Worm (Caenorhabditis elegans) whole organism, late embryonic: ENCODE measurements around the gene F58D2.5.

Source experiments
- C08G9.2 ChIP-seq: sonication (generic microtip); optimal IDR thresholded peaks from 2 replicates; lab custom pipeline; 2016; ENCODE audit warnings: mild to moderate bottlenecking, missing genetic modification characterization, moderate library complexity, missing compliant biosample characterization
- F13H6.1 ChIP-seq: sonication (generic microtip); optimal IDR thresholded peaks from 2 replicates; lab custom pipeline; 2016; ENCODE audit warnings: missing genetic modification characterization, missing compliant biosample characterization
- K09A11.1 ChIP-seq: sonication (generic microtip); optimal IDR thresholded peaks from 2 replicates; lab custom pipeline; 2017; ENCODE audit warnings: antibody characterized with exemption, mild to moderate bottlenecking, missing genetic modification characterization, missing compliant biosample characterization; ENCODE audit not compliant: insufficient read depth
- T23F11.4 ChIP-seq: fragments of 200-800 bp; sonication (Bioruptor generic); optimal IDR thresholded peaks from 2 replicates; lab custom pipeline; 2018; ENCODE audit warnings: mild to moderate bottlenecking, missing genetic modification characterization, missing compliant biosample characterization
- ahr-1 ChIP-seq: sonication (generic microtip); optimal IDR thresholded peaks from 2 replicates; lab custom pipeline; 2016; ENCODE audit warnings: missing genetic modification characterization, missing compliant biosample characterization
- ceh-19 ChIP-seq: fragments of 200-800 bp; sonication (Bioruptor generic); optimal IDR thresholded peaks from 2 replicates; lab custom pipeline; 2018; ENCODE audit warnings: mild to moderate bottlenecking, missing genetic modification characterization, missing compliant biosample characterization
- ceh-2 ChIP-seq: sonication (generic microtip); optimal IDR thresholded peaks from 2 replicates; lab custom pipeline; 2016; ENCODE audit warnings: missing genotype, missing genetic modification characterization, missing compliant biosample characterization
- ceh-30 ChIP-seq: fragments of 150-350 bp; optimal IDR thresholded peaks from 2 replicates; lab custom pipeline; 2014; ENCODE audit warnings: missing biosample characterization, missing genetic modification characterization
- ceh-34 ChIP-seq: sonication (generic microtip); optimal IDR thresholded peaks from 2 replicates; lab custom pipeline; 2016; ENCODE audit warnings: mild to moderate bottlenecking, missing genetic modification characterization, missing compliant biosample characterization
- ceh-45 ChIP-seq: fragments of 200-800 bp; sonication (Bioruptor generic); IDR thresholded peaks from 2 replicates; pipeline ENCODE4 v1.3.6; 2022; ENCODE audit warnings: missing genetic modification reagents, missing genetic modification characterization, missing compliant biosample characterization
- ceh-6 ChIP-seq: fragments of 200-800 bp; sonication (Bioruptor generic); optimal IDR thresholded peaks from 2 replicates; lab custom pipeline; 2018; ENCODE audit warnings: mild to moderate bottlenecking, missing genetic modification characterization, missing compliant biosample characterization
- che-1 ChIP-seq: sonication (generic microtip); optimal IDR thresholded peaks from 2 replicates; lab custom pipeline; 2016; ENCODE audit warnings: mild to moderate bottlenecking, missing genetic modification characterization, missing compliant biosample characterization
- elt-4 ChIP-seq: sonication (generic microtip); optimal IDR thresholded peaks from 2 replicates; lab custom pipeline; 2016; ENCODE audit warnings: missing genetic modification characterization, missing compliant biosample characterization
- ets-4 ChIP-seq: sonication (generic microtip); optimal IDR thresholded peaks from 2 replicates; lab custom pipeline; 2016; ENCODE audit warnings: missing genetic modification characterization, missing compliant biosample characterization
- fax-1 ChIP-seq: sonication (generic microtip); optimal IDR thresholded peaks from 2 replicates; lab custom pipeline; 2016; ENCODE audit warnings: missing genotype, missing genetic modification characterization, missing compliant biosample characterization
- fkh-10 ChIP-seq: fragments of 150-350 bp; optimal IDR thresholded peaks from 2 replicates; lab custom pipeline; 2014; ENCODE audit warnings: missing biosample characterization, missing genetic modification reagents, missing genetic modification characterization
- gmeb-2 ChIP-seq: sonication (generic microtip); optimal IDR thresholded peaks from 2 replicates; lab custom pipeline; 2016; ENCODE audit warnings: missing genetic modification characterization, inconsistent platforms, missing compliant biosample characterization
- hlh-13 ChIP-seq: fragments of 200-800 bp; sonication (Bioruptor generic); optimal IDR thresholded peaks from 2 replicates; lab custom pipeline; 2018; ENCODE audit warnings: mild to moderate bottlenecking, missing genetic modification characterization, missing compliant biosample characterization
- hlh-15 ChIP-seq: sonication (generic microtip); optimal IDR thresholded peaks from 2 replicates; lab custom pipeline; 2016; ENCODE audit warnings: missing genetic modification characterization, missing compliant biosample characterization
- hlh-6 ChIP-seq: sonication (generic microtip); optimal IDR thresholded peaks from 2 replicates; lab custom pipeline; 2016; ENCODE audit warnings: missing genotype, missing genetic modification characterization, missing compliant biosample characterization
- lim-6 ChIP-seq: sonication (generic microtip); optimal IDR thresholded peaks from 2 replicates; lab custom pipeline; 2016; ENCODE audit warnings: missing genetic modification characterization, missing compliant biosample characterization
- madf-2 ChIP-seq: sonication (generic microtip); optimal IDR thresholded peaks from 2 replicates; lab custom pipeline; 2017; ENCODE audit warnings: missing genetic modification characterization, missing compliant biosample characterization
- mec-3 ChIP-seq: sonication (generic microtip); optimal IDR thresholded peaks from 2 replicates; lab custom pipeline; 2016; ENCODE audit warnings: borderline replicate concordance, missing genetic modification characterization, missing compliant biosample characterization
- nhr-232 ChIP-seq: sonication (generic microtip); optimal IDR thresholded peaks from 2 replicates; lab custom pipeline; 2016; ENCODE audit warnings: missing genetic modification characterization, missing compliant biosample characterization
- pag-3 ChIP-seq: sonication (generic microtip); optimal IDR thresholded peaks from 2 replicates; lab custom pipeline; 2016; ENCODE audit warnings: missing compliant biosample characterization, missing genetic modification characterization, borderline replicate concordance
- pax-1 ChIP-seq: fragments of 150-350 bp; optimal IDR thresholded peaks from 2 replicates; lab custom pipeline; 2014; ENCODE audit warnings: missing biosample characterization, missing genetic modification characterization
- pha-2 ChIP-seq: sonication (generic microtip); optimal IDR thresholded peaks from 2 replicates; lab custom pipeline; 2017; ENCODE audit warnings: mild to moderate bottlenecking, missing genetic modification characterization, missing compliant biosample characterization
- pha-4 ChIP-seq: fragments of 150-350 bp; optimal IDR thresholded peaks from 2 replicates; lab custom pipeline; 2018; ENCODE audit warnings: missing biosample characterization, missing genetic modification reagents, missing genetic modification characterization
- pros-1 ChIP-seq: fragments of 150-350 bp; optimal IDR thresholded peaks from 2 replicates; lab custom pipeline; 2014; ENCODE audit warnings: missing biosample characterization, missing genetic modification reagents, missing genetic modification characterization
- ref-2 ChIP-seq: sonication (generic microtip); optimal IDR thresholded peaks from 2 replicates; lab custom pipeline; 2016; ENCODE audit warnings: missing genetic modification characterization, missing compliant biosample characterization
- sdc-2 ChIP-seq: sonication (generic microtip); optimal IDR thresholded peaks from 2 replicates; lab custom pipeline; 2016; ENCODE audit warnings: missing genotype, missing genetic modification characterization, missing compliant biosample characterization
- sox-2 ChIP-seq: fragments of 200-800 bp; sonication (Bioruptor generic); IDR thresholded peaks from 2 replicates; pipeline ENCODE4 v1.3.6; 2022; ENCODE audit warnings: missing genetic modification reagents, missing genetic modification characterization, missing compliant biosample characterization
- tbx-7 ChIP-seq: sonication (generic microtip); optimal IDR thresholded peaks from 2 replicates; lab custom pipeline; 2016; ENCODE audit warnings: missing genotype, missing genetic modification characterization, missing compliant biosample characterization
- ttx-3 ChIP-seq: sonication (generic microtip); optimal IDR thresholded peaks from 2 replicates; lab custom pipeline; 2016; ENCODE audit warnings: missing genetic modification reagents, missing genetic modification characterization, missing compliant biosample characterization
- unc-3 ChIP-seq, 2 experiments: fragments of 200-800 bp in 1 of 2; sonication (Bioruptor generic) in 1 of 2; sonication (generic microtip) in 1 of 2; conservative IDR thresholded peaks in 1 of 2; optimal IDR thresholded peaks in 1 of 2; 2 replicates each; pipeline versions ENCODE4 v1.3.6 to Lab custom; 2016 to 2022; ENCODE audit warnings: missing compliant biosample characterization in 2 of 2, missing genetic modification characterization in 2 of 2, missing genetic modification reagents in 1 of 2
- unc-42 ChIP-seq: sonication (generic microtip); optimal IDR thresholded peaks from 2 replicates; lab custom pipeline; 2016; ENCODE audit warnings: missing genotype, missing genetic modification characterization, missing compliant biosample characterization
- unc-55 ChIP-seq: sonication (generic microtip); optimal IDR thresholded peaks from 2 replicates; lab custom pipeline; 2017; ENCODE audit warnings: missing biosample characterization, missing genetic modification reagents, missing genetic modification characterization
- zip-5 ChIP-seq: sonication (generic microtip); optimal IDR thresholded peaks from 2 replicates; lab custom pipeline; 2016; ENCODE audit warnings: missing genetic modification characterization, missing compliant biosample characterization

Gene F58D2.5

DNA sequence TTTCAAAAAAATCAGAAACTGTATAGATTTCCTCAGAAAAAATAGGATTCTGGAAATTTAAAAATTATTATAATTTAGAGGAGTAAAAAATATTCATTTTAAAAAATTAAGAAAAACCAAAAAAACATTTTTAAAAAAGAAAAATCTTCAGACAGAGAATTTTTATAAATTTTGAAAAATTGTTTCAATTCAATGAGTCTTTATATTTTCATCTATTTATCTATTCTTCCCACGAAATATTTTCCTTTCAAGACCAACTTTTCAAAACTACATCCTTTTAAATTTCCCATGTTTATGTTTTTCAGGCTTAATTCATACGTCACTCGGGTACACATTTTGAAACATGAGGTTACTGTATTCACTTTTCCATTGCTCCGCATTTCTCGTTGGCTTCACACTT lies 22.9 kb downstream of the F58D2.5 start, which contains the start of gene nas-14:
Gene nas-14 (plus strand): TSS at position 301 of the 400 bp plus-strand sequence.
- no peak for TF ChIP-seq pha-2 (tag; lab: Kevin White, UChicago)
- TF ChIP-seq ceh-6 (GFP tag; lab: Kevin White, UChicago): no peak
- TF ChIP-seq unc-3 (GFP tag; conservative IDR thresholded peaks at IDR 0.05; lab: Robert Waterston, UW): no peak
- TF ChIP-seq unc-3 (tag; optimal IDR thresholded peaks at IDR 0.05; lab: Kevin White, UChicago): no peak
- no peak for TF ChIP-seq ahr-1 (tag; lab: Kevin White, UChicago)
- TF ChIP-seq zip-5 (tag; lab: Kevin White, UChicago): no peak
- no peak for TF ChIP-seq unc-55
- TF ChIP-seq T23F11.4 (GFP tag; lab: Kevin White, UChicago): no peak
- TF ChIP-seq K09A11.1 (tag; lab: Kevin White, UChicago): no peak
- TF ChIP-seq fkh-10 (GFP tag; lab: Kevin White, UChicago): no peak
- no peak for TF ChIP-seq ttx-3 (tag; lab: Kevin White, UChicago)
- no peak for TF ChIP-seq gmeb-2 (tag; lab: Kevin White, UChicago)
- TF ChIP-seq pax-1 (tag; lab: Kevin White, UChicago): no peak
- no peak for TF ChIP-seq hlh-6 (tag; lab: Kevin White, UChicago)

DNA sequence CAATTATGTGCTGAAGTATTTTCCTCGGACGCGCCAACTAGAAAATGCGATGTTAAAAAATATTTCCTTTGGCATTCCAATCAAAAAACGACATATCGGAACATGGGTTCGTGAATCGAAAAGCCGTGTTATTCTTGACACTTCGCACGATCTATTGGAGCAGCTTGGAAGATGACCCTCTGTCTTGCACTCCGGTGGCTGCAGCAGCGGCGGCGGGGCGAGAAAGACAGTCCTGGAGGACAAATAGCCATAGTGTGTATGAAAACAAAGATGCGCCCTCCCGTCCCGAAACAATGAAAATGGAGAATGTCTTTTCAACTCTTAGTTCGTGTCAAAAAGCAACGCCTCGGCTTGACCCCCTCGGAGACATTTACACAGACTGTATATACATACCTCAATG lies 25.6 kb downstream of the F58D2.5 start:
- TF ChIP-seq pha-4 (tag; lab: Kevin White, UChicago): no peak
- no peak for TF ChIP-seq lim-6 (tag; lab: Kevin White, UChicago)
- TF ChIP-seq pax-1 (tag; lab: Kevin White, UChicago): no peak
- TF ChIP-seq ceh-45: no peak
- no peak for TF ChIP-seq ceh-19 (GFP tag; lab: Kevin White, UChicago)
- TF ChIP-seq ceh-2 (tag; lab: Kevin White, UChicago): no peak
- TF ChIP-seq hlh-15 (tag; lab: Kevin White, UChicago): no peak
- no peak for TF ChIP-seq ttx-3 (tag; lab: Kevin White, UChicago)
- no peak for TF ChIP-seq elt-4
- TF ChIP-seq madf-2: no peak
- TF ChIP-seq sdc-2 (tag; lab: Kevin White, UChicago): no peak
- no peak for TF ChIP-seq unc-42
- TF ChIP-seq mec-3 (tag; lab: Kevin White, UChicago): no peak
- TF ChIP-seq zip-5 (tag; lab: Kevin White, UChicago): no peak

DNA sequence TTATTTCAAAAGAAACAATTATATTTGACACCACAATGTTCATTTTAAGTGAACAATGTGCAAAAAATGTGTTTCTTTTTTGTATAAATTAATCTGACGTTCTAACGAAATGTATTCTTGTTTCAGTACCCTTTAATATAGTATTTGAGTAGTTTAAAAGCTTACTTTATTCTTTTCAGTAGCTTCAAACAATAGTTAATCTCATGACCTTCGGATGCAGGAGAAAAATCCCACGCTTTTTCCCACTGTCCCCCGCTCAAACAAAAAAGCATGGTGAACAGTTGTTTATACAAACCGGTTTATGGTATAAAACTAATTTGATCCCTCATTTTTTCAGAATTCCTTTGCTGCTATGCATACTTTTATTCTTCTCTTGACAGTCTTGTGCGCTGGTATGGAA lies 28.0 kb downstream of the F58D2.5 start, which contains the start of gene scl-14:
Gene scl-14 (plus strand): TSS at position 301 of the 400 bp plus-strand sequence.
- TF ChIP-seq ceh-45 (no peak), F13H6.1 (tag; lab: Kevin White, UChicago) (no peak), K09A11.1 (tag; lab: Kevin White, UChicago) (no peak), ceh-34 (tag; lab: Kevin White, UChicago) (no peak), pha-2 (tag; lab: Kevin White, UChicago) (no peak), ceh-30 (no peak), pha-4 (tag; lab: Kevin White, UChicago) (no peak), pros-1 (tag; lab: Kevin White, UChicago) (no peak), ref-2 (tag; lab: Kevin White, UChicago) (no peak)

DNA sequence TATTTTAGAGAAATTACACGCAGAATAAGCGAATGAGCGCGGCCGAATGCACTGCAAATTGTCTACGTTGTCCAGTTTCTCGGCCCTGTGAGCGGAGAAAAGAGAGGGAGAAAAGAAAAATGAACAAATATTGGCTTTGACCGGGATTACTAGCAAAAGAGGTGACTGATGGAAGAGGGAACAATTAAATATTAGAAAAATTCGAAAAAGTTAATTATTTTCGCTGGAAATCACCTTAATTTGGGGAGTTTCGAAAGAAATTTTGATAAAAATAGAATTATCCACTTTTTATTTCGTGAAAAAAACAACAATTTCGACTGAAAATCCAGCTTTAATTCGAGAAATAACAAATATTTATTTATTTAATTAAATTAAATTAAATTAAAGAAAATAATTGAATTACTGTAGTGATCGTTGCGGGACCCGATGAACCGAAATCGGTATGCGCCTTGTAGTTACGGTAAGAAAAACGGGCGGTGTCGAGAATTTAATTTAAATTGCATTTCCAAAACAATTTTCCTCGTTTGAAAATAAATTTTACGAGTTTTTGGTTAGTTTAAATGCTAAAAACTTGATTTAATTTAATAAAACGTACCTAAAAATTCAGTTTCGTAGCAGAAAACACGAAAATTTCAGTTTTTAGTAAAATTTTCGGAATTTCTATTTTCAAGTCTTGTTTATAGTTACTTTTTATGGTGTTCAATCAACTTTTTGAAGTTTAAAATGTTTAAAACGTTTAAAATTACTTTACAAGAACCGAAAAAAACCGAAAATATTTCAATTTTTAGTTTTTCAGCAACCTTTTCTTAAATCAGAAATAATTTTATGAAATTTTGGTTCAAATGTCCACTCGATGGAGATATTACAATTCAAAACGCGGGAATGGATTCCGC lies 38.5 kb downstream of the F58D2.5 start, which contains the start of the genes crld-1 and msh-5:
Gene crld-1 (minus strand): TSS at position 51 of the 893 bp plus-strand sequence.
Gene msh-5 (plus strand): TSS at position 843 of the 893 bp plus-strand sequence.
- no peak for TF ChIP-seq sdc-2 (tag; lab: Kevin White, UChicago)
- TF ChIP-seq ceh-45: no peak
- no peak for TF ChIP-seq ceh-2 (tag; lab: Kevin White, UChicago)
- TF ChIP-seq hlh-13 (GFP tag; lab: Kevin White, UChicago): no peak
- TF ChIP-seq fax-1: no peak
- TF ChIP-seq pag-3 (tag; lab: Kevin White, UChicago): no peak
- no peak for TF ChIP-seq sox-2
- no peak for TF ChIP-seq elt-4
- no peak for TF ChIP-seq unc-3 (GFP tag; conservative IDR thresholded peaks at IDR 0.05; lab: Robert Waterston, UW)
- TF ChIP-seq unc-3 (tag; optimal IDR thresholded peaks at IDR 0.05; lab: Kevin White, UChicago): no peak
- no peak for TF ChIP-seq gmeb-2 (tag; lab: Kevin White, UChicago)
- TF ChIP-seq nhr-232 (tag; lab: Kevin White, UChicago): no peak
- TF ChIP-seq tbx-7 (tag; lab: Kevin White, UChicago): no peak
- no peak for TF ChIP-seq zip-5 (tag; lab: Kevin White, UChicago)
- TF ChIP-seq C08G9.2: no peak
- no peak for TF ChIP-seq ets-4
- no peak for TF ChIP-seq ceh-19 (GFP tag; lab: Kevin White, UChicago)
- TF ChIP-seq che-1 (tag; lab: Kevin White, UChicago): no peak
- no peak for TF ChIP-seq T23F11.4 (GFP tag; lab: Kevin White, UChicago)
- TF ChIP-seq hlh-6 (tag; lab: Kevin White, UChicago): no peak
- TF ChIP-seq, all 69 proteins: peak for 0
